Worm (Caenorhabditis elegans) whole organism, young adult: ENCODE data around the gene F01D5.3.

ENCODE experiments used
- F39B2.1 ChIP-seq: fragments of 200-800 bp; sonication (Bioruptor generic); IDR thresholded peaks from 2 replicates; pipeline ENCODE4 v1.3.6; 2022; ENCODE audit warnings: missing genetic modification reagents, missing genetic modification characterization, missing compliant biosample characterization
- cebp-1 ChIP-seq, 2 experiments: fragments of 200-800 bp in 1 of 2; sonication (Bioruptor generic) in 1 of 2; sonication (generic microtip) in 1 of 2; IDR thresholded peaks in 1 of 2; optimal IDR thresholded peaks in 1 of 2; 2 replicates each; pipeline versions ENCODE4 v1.3.6 to Lab custom; 2017 to 2022; ENCODE audit warnings: missing compliant biosample characterization in 2 of 2, missing genetic modification characterization in 2 of 2, mild to moderate bottlenecking in 1 of 2, missing genetic modification reagents in 1 of 2, moderate library complexity in 1 of 2
- efl-1 ChIP-seq: fragments of 150-350 bp; optimal IDR thresholded peaks from 2 replicates; lab custom pipeline; 2014; ENCODE audit warnings: missing biosample characterization, missing genetic modification reagents, missing genetic modification characterization
- lag-1 ChIP-seq: fragments of 200-800 bp; sonication (Bioruptor generic); IDR thresholded peaks from 2 replicates; pipeline ENCODE4 v1.3.6; 2022; ENCODE audit warnings: missing genetic modification reagents, missing genetic modification characterization, missing compliant biosample characterization
- madf-8 ChIP-seq: fragments of 200-800 bp; sonication (Bioruptor generic); conservative IDR thresholded peaks from 2 replicates; pipeline ENCODE4 v1.3.6; 2022; ENCODE audit warnings: missing genetic modification reagents, missing genetic modification characterization, missing compliant biosample characterization
- nhr-179 ChIP-seq: sonication (generic microtip); optimal IDR thresholded peaks from 2 replicates; lab custom pipeline; 2016; ENCODE audit warnings: mild to moderate bottlenecking, missing genetic modification characterization, missing compliant biosample characterization

ce11 chrII:14038331-14038730 is 38.4 kb upstream of the F01D5.3 start:
- TF ChIP-seq madf-8 (GFP tag; lab: Robert Waterston, UW) (no peak), cebp-1 (GFP tag; IDR thresholded peaks at IDR 0.05; lab: Robert Waterston, UW) (no peak), cebp-1 (tag; optimal IDR thresholded peaks at IDR 0.05; lab: Kevin White, UChicago) (no peak), efl-1 (GFP tag; lab: Kevin White, UChicago) (no peak), F39B2.1 (GFP tag; lab: Robert Waterston, UW) (no peak), nhr-179 (tag; lab: Kevin White, UChicago) (no peak), lag-1 (GFP tag; lab: Robert Waterston, UW) (no peak)
